Worm (Caenorhabditis elegans): ENCODE measurements around the gene R10E4.9.

The R10E4.9 gene

ce11 chrIII:4289952-4290351, 12.2 kb downstream of the R10E4.9 start:
- TF ChIP-seq drap-1 (GFP tag; optimal IDR thresholded peaks at IDR 0.05) (no peak), M03D4.4 (tag; optimal IDR thresholded peaks at IDR 0.05) (no peak), nhr-12 (tag; optimal IDR thresholded peaks at IDR 0.05) (no peak), unc-62 (GFP tag; optimal IDR thresholded peaks at IDR 0.05) (no peak), sem-2 (GFP tag; optimal IDR thresholded peaks at IDR 0.05) (no peak), ztf-11 (tag; optimal IDR thresholded peaks at IDR 0.05) (no peak), ham-2 (GFP tag; optimal IDR thresholded peaks at IDR 0.05) (no peak), tbx-8 (GFP tag; optimal IDR thresholded peaks at IDR 0.05) (no peak)

ce11 chrIII:4287379-4287778, 14.8 kb downstream of the R10E4.9 start, which contains the start of gene R10E4.3:
Gene R10E4.3 (minus strand): TSS chrIII:4287479.
- TF ChIP-seq sem-2 (GFP tag; optimal IDR thresholded peaks at IDR 0.05) (no peak), flh-1 (GFP tag; optimal IDR thresholded peaks at IDR 0.05) (no peak)

DNA sequence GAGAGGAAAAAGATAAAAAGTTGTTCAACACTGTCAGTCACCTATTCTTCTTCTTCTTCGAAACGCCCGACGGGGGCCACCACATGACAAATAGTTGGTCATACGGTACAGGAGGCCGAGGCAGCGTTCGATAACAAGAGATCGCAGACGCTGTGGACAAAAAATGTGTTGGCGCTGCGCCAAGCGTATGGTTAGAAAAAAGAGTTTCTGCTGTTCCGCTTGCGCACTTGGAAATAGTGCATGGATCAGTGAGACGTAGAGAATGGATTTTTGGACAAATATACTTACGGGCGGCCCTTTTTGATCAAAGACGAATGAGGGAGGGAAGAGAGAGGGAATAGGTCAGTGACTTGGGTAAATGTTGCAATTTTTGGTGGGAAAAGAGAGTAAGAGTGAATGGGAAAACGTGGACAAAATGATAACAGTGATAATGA, 17.4 kb downstream of the R10E4.9 start:
- TF ChIP-seq mab-5 (tag; optimal IDR thresholded peaks at IDR 0.05) (no peak), cnd-1 (tag; optimal IDR thresholded peaks at IDR 0.05) (peak; percentile 8)

DNA sequence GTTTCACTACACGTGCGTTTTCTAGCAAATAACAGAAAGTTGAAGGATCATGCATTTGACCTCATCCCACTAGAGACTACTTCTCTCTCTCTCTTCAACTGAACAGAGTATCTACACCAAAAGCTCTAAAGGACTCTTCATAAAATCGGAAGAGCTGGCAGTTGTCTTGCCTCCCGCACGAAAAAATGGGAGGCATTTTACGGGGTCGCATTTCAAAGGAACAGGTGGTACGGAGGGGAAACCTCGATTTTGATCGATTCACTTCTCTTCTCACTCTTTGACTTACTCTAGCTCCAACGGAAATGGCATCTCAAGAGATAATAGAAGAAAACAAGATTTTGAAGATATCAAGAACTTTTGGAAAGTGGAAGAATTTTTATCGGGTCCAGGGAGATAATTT, 19.0 kb downstream of the R10E4.9 start:
- no peak for TF ChIP-seq ceh-39 (tag; optimal IDR thresholded peaks at IDR 0.05)
- TF ChIP-seq ces-1 (GFP tag; optimal IDR thresholded peaks at IDR 0.05): peak; percentile 10
- no peak for TF ChIP-seq bed-3 (GFP tag; optimal IDR thresholded peaks at IDR 0.05)
- TF ChIP-seq pha-4 (tag; optimal IDR thresholded peaks at IDR 0.05): no peak
- TF ChIP-seq unc-120 (tag; optimal IDR thresholded peaks at IDR 0.05; ENCODE audit: poor library complexity, severe bottlenecking): peak; percentile 81
- TF ChIP-seq hlh-1 (tag; optimal IDR thresholded peaks at IDR 0.05): peak; percentile 99
- peak; percentile 73 for TF ChIP-seq unc-62 (GFP tag; optimal IDR thresholded peaks at IDR 0.05)
- TF ChIP-seq zip-8 (tag; optimal IDR thresholded peaks at IDR 0.05): no peak

DNA sequence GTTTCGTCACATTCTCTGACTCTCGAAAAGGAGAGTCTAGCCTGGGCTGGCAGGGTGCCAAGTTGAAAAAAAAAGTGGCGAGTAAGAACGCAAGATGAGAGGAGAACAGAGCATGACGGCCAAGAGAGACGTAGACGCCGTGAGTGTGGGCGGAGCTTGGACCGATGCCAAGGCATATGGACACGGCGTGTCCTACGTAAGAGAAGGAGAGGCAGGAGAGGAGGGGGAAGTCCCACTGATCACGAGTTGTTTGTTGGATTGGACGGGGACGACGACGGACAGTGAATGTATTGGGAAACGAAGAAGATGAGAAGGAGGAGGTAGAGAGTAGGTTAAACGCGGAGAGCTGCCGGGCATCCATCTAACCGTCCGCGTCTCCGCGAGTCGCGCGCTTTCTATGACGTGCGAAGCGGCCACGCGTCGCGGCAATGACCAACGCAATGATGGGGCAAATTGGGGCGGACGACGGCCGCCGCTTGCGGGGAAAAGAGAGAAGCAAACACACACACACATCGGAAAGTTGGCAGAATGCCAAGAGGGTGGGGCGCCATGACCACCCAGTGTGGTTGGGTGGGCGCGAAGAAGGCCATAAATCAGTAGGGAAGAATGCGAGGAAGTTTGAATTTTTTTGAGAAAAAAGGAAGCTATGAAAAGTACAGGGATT, 20.1 kb downstream of the R10E4.9 start:
- TF ChIP-seq unc-62 (GFP tag; optimal IDR thresholded peaks at IDR 0.05) (peak; percentile 99), zip-8 (tag; optimal IDR thresholded peaks at IDR 0.05) (no peak), pha-4 (tag; optimal IDR thresholded peaks at IDR 0.05) (peak; percentile 92), flh-1 (GFP tag; optimal IDR thresholded peaks at IDR 0.05) (peak; percentile 40), ztf-11 (tag; optimal IDR thresholded peaks at IDR 0.05) (peak; percentile 81), ham-2 (GFP tag; optimal IDR thresholded peaks at IDR 0.05) (peak; percentile 98), ceh-39 (tag; optimal IDR thresholded peaks at IDR 0.05) (peak; percentile 93), lsy-2 (tag; optimal IDR thresholded peaks at IDR 0.05) (peak; percentile 68), nhr-2 (tag; optimal IDR thresholded peaks at IDR 0.05) (peak; percentile 65), snpc-4 (tag; optimal IDR thresholded peaks at IDR 0.05) (no peak), cnd-1 (tag; optimal IDR thresholded peaks at IDR 0.05) (peak; percentile 80), ces-1 (GFP tag; optimal IDR thresholded peaks at IDR 0.05) (peak; percentile 91), nhr-12 (tag; optimal IDR thresholded peaks at IDR 0.05) (peak; percentile 86), lin-32 (GFP tag; optimal IDR thresholded peaks at IDR 0.05) (no peak), sem-2 (GFP tag; optimal IDR thresholded peaks at IDR 0.05) (no peak), sptf-1 (tag; optimal IDR thresholded peaks at IDR 0.05) (peak; percentile 74), bed-3 (GFP tag; optimal IDR thresholded peaks at IDR 0.05) (no peak), hlh-1 (tag; optimal IDR thresholded peaks at IDR 0.05) (peak; percentile 73), lin-13 (tag; optimal IDR thresholded peaks at IDR 0.05) (peak; percentile 64), nhr-28 (tag; optimal IDR thresholded peaks at IDR 0.05) (no peak), unc-120 (tag; optimal IDR thresholded peaks at IDR 0.05; ENCODE audit: poor library complexity, severe bottlenecking) (peak; percentile 97), ceh-83 (GFP tag; optimal IDR thresholded peaks at IDR 0.05) (no peak), tbx-8 (GFP tag; optimal IDR thresholded peaks at IDR 0.05) (peak; percentile 61), nhr-76 (tag; optimal IDR thresholded peaks at IDR 0.05) (no peak), mep-1 (tag; optimal IDR thresholded peaks at IDR 0.05) (peak; percentile 94), drap-1 (GFP tag; optimal IDR thresholded peaks at IDR 0.05) (peak; percentile 84), M03D4.4 (tag; optimal IDR thresholded peaks at IDR 0.05) (peak; percentile 81), ceh-43 (GFP tag; optimal IDR thresholded peaks at IDR 0.05) (peak; percentile 69), nhr-237 (tag; optimal IDR thresholded peaks at IDR 0.05) (peak; percentile 79), mls-2 (tag; optimal IDR thresholded peaks at IDR 0.05) (peak; percentile 93), mab-5 (tag; optimal IDR thresholded peaks at IDR 0.05) (no peak), elt-3 (tag; optimal IDR thresholded peaks at IDR 0.05) (no peak), blmp-1 (tag; optimal IDR thresholded peaks at IDR 0.05) (no peak), elt-1 (tag; optimal IDR thresholded peaks at IDR 0.05; ENCODE audit: borderline replicate concordance, insufficient read depth) (peak; percentile 48), unc-39 (tag; optimal IDR thresholded peaks at IDR 0.05) (peak; percentile 60)

Data from whole organism, mixed stage, embryonic.